Fruit fly (Drosophila melanogaster): Measurements from ENCODE around the gene Ppcs.

dm6 chr3R:19157997-19158396 is 10.3 kb upstream of the Ppcs start:
- TF ChIP-seq CG8478 (optimal IDR thresholded peaks at IDR 0.05) (no peak), CTCF (optimal IDR thresholded peaks at IDR 0.05) (no peak)
